Fruit fly (Drosophila melanogaster) whole organism, prepupa: ENCODE data around the gene CG14551.

ENCODE experiments used
- CG11762 ChIP-seq: fragments of 200-800 bp; sonication (Bioruptor generic); optimal IDR thresholded peaks from 3 replicates; lab custom pipeline; 2016; ENCODE audit warnings: missing biosample characterization, missing genetic modification characterization; ENCODE audit not compliant: insufficient read depth
- CG11902 ChIP-seq: fragments of 200-800 bp; sonication (Bioruptor generic); optimal IDR thresholded peaks from 3 replicates; lab custom pipeline; 2016; ENCODE audit warnings: missing biosample characterization, missing genetic modification characterization
- CG34406 ChIP-seq: fragments of 200-800 bp; sonication (Bioruptor generic); optimal IDR thresholded peaks from 3 replicates; lab custom pipeline; 2016; ENCODE audit warnings: missing biosample characterization, missing genetic modification characterization
- Smox ChIP-seq: fragments of 200-800 bp; sonication (Bioruptor generic); optimal IDR thresholded peaks from 3 replicates; lab custom pipeline; 2016; ENCODE audit warnings: missing biosample characterization, missing genetic modification characterization

dm6 chr3R:26032611-26033001 lies 30.2 kb downstream of the CG14551 start:
- no peak for TF ChIP-seq CG11902 (GFP tag; lab: Kevin White, UChicago)
- TF ChIP-seq Smox (GFP tag; lab: Kevin White, UChicago): no peak
- TF ChIP-seq CG11762 (GFP tag; lab: Kevin White, UChicago): no peak
- no peak for TF ChIP-seq CG34406 (GFP tag; lab: Kevin White, UChicago)
